Worm (Caenorhabditis elegans) whole organism, L3 larva: ENCODE results near the gene M28.9.

Experiments used
- R02D3.7 ChIP-seq: fragments of 150-350 bp; optimal IDR thresholded peaks from 2 replicates; lab custom pipeline; 2014; ENCODE audit warnings: missing biosample characterization, missing genetic modification characterization
- ZK546.5 ChIP-seq: sonication (generic microtip); optimal IDR thresholded peaks from 2 replicates; lab custom pipeline; 2017; ENCODE audit warnings: missing biosample characterization, missing genetic modification characterization
- aly-2 ChIP-seq: fragments of 150-350 bp; optimal IDR thresholded peaks from 2 replicates; lab custom pipeline; 2014; ENCODE audit warnings: missing biosample characterization, missing genetic modification characterization
- ama-1 ChIP-seq: fragments of 150-350 bp; optimal IDR thresholded peaks from 2 replicates; lab custom pipeline; 2018
- ceh-16 ChIP-seq: sonication (generic microtip); optimal IDR thresholded peaks from 2 replicates; lab custom pipeline; 2017; ENCODE audit warnings: missing biosample characterization, missing genetic modification characterization
- ceh-28 ChIP-seq: fragments of 150-350 bp; optimal IDR thresholded peaks from 2 replicates; lab custom pipeline; 2014; ENCODE audit warnings: missing biosample characterization, missing genetic modification reagents, missing genetic modification characterization
- ceh-82 ChIP-seq: fragments of 150-350 bp; optimal IDR thresholded peaks from 2 replicates; lab custom pipeline; 2014; ENCODE audit warnings: missing biosample characterization, missing genetic modification characterization
- ceh-9 ChIP-seq: sonication (generic microtip); optimal IDR thresholded peaks from 2 replicates; lab custom pipeline; 2018; ENCODE audit warnings: missing biosample characterization, missing genetic modification characterization
- daf-12 ChIP-seq: fragments of 150-350 bp; optimal IDR thresholded peaks from 2 replicates; lab custom pipeline; 2014; ENCODE audit warnings: missing biosample characterization, missing genetic modification reagents, missing genetic modification characterization
- elt-1 ChIP-seq: fragments of 150-350 bp; optimal IDR thresholded peaks from 2 replicates; lab custom pipeline; 2014; ENCODE audit warnings: missing biosample characterization, missing genetic modification characterization
- elt-2 ChIP-seq: sonication (generic microtip); optimal IDR thresholded peaks from 2 replicates; lab custom pipeline; 2016; ENCODE audit warnings: missing genetic modification reagents, mild to moderate bottlenecking, missing genetic modification characterization, missing compliant biosample characterization
- eor-1 ChIP-seq, 2 experiments: fragments of 150-350 bp; optimal IDR thresholded peaks; 2 replicates each; lab custom pipeline; 2014 to 2018; ENCODE audit warnings: missing biosample characterization in 2 of 2, missing genetic modification characterization in 2 of 2
- fkh-10 ChIP-seq: sonication (generic microtip); optimal IDR thresholded peaks from 2 replicates; lab custom pipeline; 2017; ENCODE audit warnings: missing biosample characterization, missing genetic modification reagents, missing genetic modification characterization
- fkh-2 ChIP-seq: fragments of 150-350 bp; optimal IDR thresholded peaks from 2 replicates; lab custom pipeline; 2014; ENCODE audit warnings: missing biosample characterization, missing genetic modification reagents, missing genetic modification characterization
- fos-1 ChIP-seq: fragments of 150-350 bp; optimal IDR thresholded peaks from 2 replicates; lab custom pipeline; 2014; ENCODE audit warnings: missing biosample characterization, missing genetic modification characterization
- jun-1 ChIP-seq: fragments of 150-350 bp; optimal IDR thresholded peaks from 2 replicates; lab custom pipeline; 2014; ENCODE audit warnings: missing biosample characterization, missing genetic modification reagents, missing genetic modification characterization
- lin-15B ChIP-seq: fragments of 150-350 bp; optimal IDR thresholded peaks from 2 replicates; lab custom pipeline; 2014; ENCODE audit warnings: missing biosample characterization, missing genetic modification characterization
- lin-39 ChIP-seq: fragments of 150-350 bp; optimal IDR thresholded peaks from 2 replicates; lab custom pipeline; 2018; ENCODE audit warnings: missing biosample characterization, missing genetic modification reagents, missing genetic modification characterization
- lsy-12 ChIP-seq: sonication (generic microtip); optimal IDR thresholded peaks from 2 replicates; lab custom pipeline; 2016; ENCODE audit warnings: mild to moderate bottlenecking, missing genetic modification characterization, missing compliant biosample characterization
- mml-1 ChIP-seq: fragments of 150-350 bp; sonication (generic microtip); optimal IDR thresholded peaks from 3 replicates; lab custom pipeline; 2014; ENCODE audit warnings: missing biosample characterization, missing genetic modification characterization
- nhr-11 ChIP-seq: fragments of 150-350 bp; optimal IDR thresholded peaks from 2 replicates; lab custom pipeline; 2014; ENCODE audit warnings: missing biosample characterization, missing genetic modification characterization
- nhr-12 ChIP-seq: fragments of 150-350 bp; optimal IDR thresholded peaks from 2 replicates; lab custom pipeline; 2014; ENCODE audit warnings: missing biosample characterization, missing genetic modification characterization
- nhr-23 ChIP-seq: fragments of 150-350 bp; optimal IDR thresholded peaks from 2 replicates; lab custom pipeline; 2014; ENCODE audit warnings: missing biosample characterization, missing genetic modification reagents, missing genetic modification characterization
- nhr-237 ChIP-seq: fragments of 150-350 bp; optimal IDR thresholded peaks from 2 replicates; lab custom pipeline; 2014; ENCODE audit warnings: missing biosample characterization, missing genetic modification characterization
- nhr-25 ChIP-seq: sonication (generic microtip); optimal IDR thresholded peaks from 2 replicates; lab custom pipeline; 2017; ENCODE audit warnings: missing biosample characterization, missing genetic modification characterization
- nhr-28 ChIP-seq: fragments of 150-350 bp; optimal IDR thresholded peaks from 2 replicates; lab custom pipeline; 2014; ENCODE audit warnings: missing biosample characterization, missing genetic modification characterization
- nhr-43 ChIP-seq: sonication (generic microtip); optimal IDR thresholded peaks from 2 replicates; lab custom pipeline; 2016; ENCODE audit warnings: mild to moderate bottlenecking, missing genetic modification characterization, missing compliant biosample characterization; ENCODE audit not compliant: poor library complexity, severe bottlenecking
- nhr-67 ChIP-seq: fragments of 150-350 bp; optimal IDR thresholded peaks from 2 replicates; lab custom pipeline; 2014; ENCODE audit warnings: missing biosample characterization, missing genetic modification characterization
- nhr-76 ChIP-seq: fragments of 150-350 bp; sonication (generic microtip); optimal IDR thresholded peaks from 5 replicates; lab custom pipeline; 2014; ENCODE audit warnings: missing biosample characterization, missing genetic modification characterization
- nhr-77 ChIP-seq: fragments of 150-350 bp; optimal IDR thresholded peaks from 2 replicates; lab custom pipeline; 2014; ENCODE audit warnings: missing biosample characterization, missing genetic modification characterization
- pha-4 ChIP-seq: fragments of 150-350 bp; optimal IDR thresholded peaks from 2 replicates; lab custom pipeline; 2014; ENCODE audit warnings: missing biosample characterization, missing genetic modification reagents, missing genetic modification characterization
- pqm-1 ChIP-seq: fragments of 150-350 bp; optimal IDR thresholded peaks from 2 replicates; lab custom pipeline; 2017; ENCODE audit warnings: missing biosample characterization, missing genetic modification characterization, inconsistent platforms
- sea-2 ChIP-seq: fragments of 150-350 bp; sonication (generic microtip); optimal IDR thresholded peaks from 4 replicates; lab custom pipeline; 2014; ENCODE audit warnings: missing biosample characterization, missing genetic modification reagents, missing genetic modification characterization
- snpc-4 ChIP-seq: fragments of 150-350 bp; optimal IDR thresholded peaks from 2 replicates; lab custom pipeline; 2014; ENCODE audit warnings: missing biosample characterization, missing genetic modification characterization
- tbx-2 ChIP-seq: sonication (generic microtip); optimal IDR thresholded peaks from 2 replicates; lab custom pipeline; 2016; ENCODE audit warnings: mild to moderate bottlenecking, missing genetic modification characterization, missing compliant biosample characterization
- unc-62 ChIP-seq: fragments of 150-350 bp; sonication (generic microtip); optimal IDR thresholded peaks from 4 replicates; lab custom pipeline; 2014; ENCODE audit warnings: missing biosample characterization, missing genetic modification reagents, missing genetic modification characterization
- ztf-11 ChIP-seq: fragments of 150-350 bp; optimal IDR thresholded peaks from 2 replicates; lab custom pipeline; 2014; ENCODE audit warnings: missing biosample characterization, missing genetic modification characterization
- ztf-4 ChIP-seq: fragments of 150-350 bp; optimal IDR thresholded peaks from 2 replicates; lab custom pipeline; 2014; ENCODE audit warnings: missing biosample characterization, missing genetic modification characterization

The M28.9 gene

ce11 chrII:10639110-10639509 lies at the start of gene M28.9:
Gene M28.9 (plus strand): TSS chrII:10639410.
- no peak for TF ChIP-seq nhr-67 (tag; lab: Kevin White, UChicago)
- TF ChIP-seq sea-2 (GFP tag; lab: Kevin White, UChicago): no peak
- TF ChIP-seq, all 47 proteins: peak for 0

ce11 chrII:10592452-10592851 lies 46.8 kb upstream of the M28.9 start, which contains the start of gene crn-5:
Gene crn-5 (plus strand): TSS chrII:10592752.
- TF ChIP-seq ama-1 (lab: Kevin White, UChicago): no peak
- no peak for TF ChIP-seq ceh-9 (tag; lab: Kevin White, UChicago)
- no peak for TF ChIP-seq ztf-4 (tag; lab: Kevin White, UChicago)
- TF ChIP-seq nhr-76 (tag; lab: Kevin White, UChicago): no peak
- no peak for TF ChIP-seq R02D3.7 (tag; lab: Kevin White, UChicago)
- no peak for TF ChIP-seq pqm-1
- TF ChIP-seq daf-12: no peak
- no peak for TF ChIP-seq lin-39
- TF ChIP-seq jun-1 (tag; lab: Kevin White, UChicago): no peak
- no peak for TF ChIP-seq aly-2
- TF ChIP-seq lin-15B (tag; lab: Kevin White, UChicago): no peak
- TF ChIP-seq nhr-23 (tag; lab: Kevin White, UChicago): no peak
- TF ChIP-seq ceh-28 (tag; lab: Kevin White, UChicago): no peak

- TF ChIP-seq nhr-12 (tag; lab: Kevin White, UChicago) (no peak), ZK546.5 (tag; lab: Kevin White, UChicago) (no peak), snpc-4 (no peak), fkh-10 (GFP tag; lab: Kevin White, UChicago) (no peak), ztf-11 (tag; lab: Kevin White, UChicago) (no peak), eor-1 (tag; optimal IDR thresholded peaks at IDR 0.05; lab: Kevin White, UChicago) (no peak)
- TF ChIP-seq, all 47 proteins: peak for 0
Measured at ce11 chrII:10594312-10594711, 44.9 kb upstream of the M28.9 start.

- TF ChIP-seq pha-4 (peak; percentile 33), daf-12 (no peak), nhr-237 (tag; lab: Kevin White, UChicago) (no peak), fos-1 (no peak), pqm-1 (peak; percentile 70), tbx-2 (no peak), ceh-16 (no peak), R02D3.7 (tag; lab: Kevin White, UChicago) (no peak), nhr-12 (tag; lab: Kevin White, UChicago) (no peak), ceh-82 (tag; lab: Kevin White, UChicago) (no peak), elt-2 (tag; lab: Kevin White, UChicago) (peak; percentile 92), nhr-67 (tag; lab: Kevin White, UChicago) (no peak)
Measured at ce11 chrII:10594758-10595157, 44.5 kb upstream of the M28.9 start, which contains the start of gene C14A4.6. Gene C14A4.6 (minus strand): TSS chrII:10594776.

- TF ChIP-seq fkh-2 (tag; lab: Kevin White, UChicago) (no peak), elt-2 (tag; lab: Kevin White, UChicago) (peak; percentile 16), ceh-16 (no peak), pqm-1 (no peak), unc-62 (GFP tag; lab: Kevin White, UChicago) (no peak)
- TF ChIP-seq, all 47 proteins: peak for 1
Measured at ce11 chrII:10596462-10596861, 42.7 kb upstream of the M28.9 start, which contains the start of gene C14A4.7. Gene C14A4.7 (minus strand): TSS chrII:10596562.

ce11 chrII:10598039-10598438 lies 41.2 kb upstream of the M28.9 start, which contains the start of gene C14A4.8:
Gene C14A4.8 (minus strand): TSS chrII:10598139.
- TF ChIP-seq snpc-4: no peak
- no peak for TF ChIP-seq lsy-12 (tag; lab: Kevin White, UChicago)
- TF ChIP-seq nhr-11 (tag; lab: Kevin White, UChicago): no peak
- TF ChIP-seq nhr-43: no peak
- TF ChIP-seq lin-15B (tag; lab: Kevin White, UChicago): no peak
- no peak for TF ChIP-seq nhr-28 (tag; lab: Kevin White, UChicago)
- no peak for TF ChIP-seq mml-1
- TF ChIP-seq nhr-76 (tag; lab: Kevin White, UChicago): no peak
- TF ChIP-seq nhr-77 (tag; lab: Kevin White, UChicago): no peak
- TF ChIP-seq sea-2 (GFP tag; lab: Kevin White, UChicago): no peak
- no peak for TF ChIP-seq nhr-25 (tag; lab: Kevin White, UChicago)
- no peak for TF ChIP-seq ZK546.5 (tag; lab: Kevin White, UChicago)
- TF ChIP-seq elt-1 (tag; lab: Kevin White, UChicago): no peak
- no peak for TF ChIP-seq ztf-4 (tag; lab: Kevin White, UChicago)
